Worm (Caenorhabditis elegans): ENCODE measurements around the gene Y32G9A.3.

DNA sequence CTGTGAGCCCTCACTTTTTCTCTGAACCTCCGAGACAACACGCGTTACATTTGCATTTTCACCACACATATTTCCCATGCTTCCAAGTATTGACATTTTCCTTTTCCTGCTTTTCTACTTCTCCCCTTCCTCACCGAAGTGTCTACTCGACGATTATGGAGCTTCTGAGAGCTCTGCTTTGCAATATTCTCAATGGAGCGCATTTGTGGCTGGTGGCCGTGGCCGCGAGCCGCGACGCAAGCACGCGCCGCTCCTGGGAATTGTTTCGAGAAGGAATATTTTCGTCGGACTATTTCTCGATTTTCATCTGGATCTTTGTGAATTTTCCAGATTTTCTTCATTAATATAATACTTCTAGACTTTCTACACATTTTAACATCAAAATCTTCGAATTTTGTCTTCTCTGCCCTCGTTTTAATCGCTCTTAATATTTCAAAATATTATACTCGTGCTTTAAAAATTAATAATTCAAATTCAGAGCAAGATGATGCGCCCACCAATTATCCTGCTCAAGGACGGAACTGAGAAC lies 39.4 kb upstream of the Y32G9A.3 start, which contains the start of the genes T10B5.4 and cct-7:
- TF ChIP-seq elt-1 (tag; optimal IDR thresholded peaks at IDR 0.05; ENCODE audit: borderline replicate concordance, insufficient read depth) (no peak), nhr-28 (tag; optimal IDR thresholded peaks at IDR 0.05) (no peak), pha-4 (tag; optimal IDR thresholded peaks at IDR 0.05) (peak; percentile 86)

Measured in whole organism, mixed stage, embryonic.